Worm (Caenorhabditis elegans): ENCODE results near the gene K07C11.7.
A peak's percentile ranks its signal among the peaks of the same experiment; 100 is the strongest.

Gene K07C11.7

DNA sequence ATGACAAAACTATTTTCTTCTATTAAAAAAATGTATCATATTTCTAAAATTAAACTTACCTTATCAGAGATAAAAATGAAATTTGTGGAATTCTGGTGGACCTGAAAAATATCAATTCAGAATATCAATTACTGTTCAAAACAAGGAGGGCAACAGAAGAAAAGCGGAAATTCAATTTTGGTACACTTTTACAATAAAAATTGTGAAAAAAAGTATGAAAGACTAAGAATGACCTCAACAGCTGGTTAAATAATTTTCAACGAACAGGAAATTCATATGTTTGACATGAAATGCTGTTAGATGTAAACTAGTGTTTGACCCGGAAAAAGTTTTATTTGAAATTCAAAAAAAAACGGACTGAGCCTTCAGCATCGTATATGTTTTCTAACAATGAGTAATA, at the start of gene K07C11.7:
K07C11.7 (minus strand) TSS at position 101 of the 400 bp plus-strand sequence.
- no peak for TF ChIP-seq T22C8.4 (GFP tag; IDR thresholded peaks at IDR 0.05)
- no peak for TF ChIP-seq med-1 (GFP tag; optimal IDR thresholded peaks at IDR 0.05; ENCODE audit: insufficient read depth)
- TF ChIP-seq flt-1 (GFP tag; IDR thresholded peaks at IDR 0.05): no peak
- TF ChIP-seq klf-2 (GFP tag; conservative IDR thresholded peaks at IDR 0.05): no peak
- no peak for TF ChIP-seq ztf-23 (GFP tag; IDR thresholded peaks at IDR 0.05)
- TF ChIP-seq cog-1 (tag; optimal IDR thresholded peaks at IDR 0.05): no peak
- no peak for TF ChIP-seq ref-1 (GFP tag; conservative IDR thresholded peaks at IDR 0.05)
- TF ChIP-seq ztf-29 (GFP tag; IDR thresholded peaks at IDR 0.05): no peak
- TF ChIP-seq tab-1 (GFP tag; IDR thresholded peaks at IDR 0.05): no peak

DNA sequence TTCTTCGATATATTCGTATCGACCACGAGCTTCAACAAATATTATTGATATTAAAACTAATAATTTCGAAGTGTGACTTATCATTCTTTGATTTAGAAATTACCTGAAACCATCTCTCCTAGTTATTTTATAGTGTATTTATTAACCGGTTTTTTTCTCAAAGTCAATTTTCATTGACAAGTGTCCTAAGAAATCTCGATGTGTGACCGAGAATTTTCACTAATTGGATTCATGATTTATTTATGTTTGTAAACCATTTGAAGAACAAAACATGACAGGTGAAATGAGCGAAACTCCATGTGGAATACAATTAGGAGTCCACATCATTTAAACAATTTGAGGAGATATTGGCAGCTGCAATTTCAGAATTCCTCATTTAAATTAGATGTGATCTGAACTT, 49.7 kb upstream of the K07C11.7 start, which contains the start of gene C16D9.8:
C16D9.8 (minus strand) TSS at position 101 of the 400 bp plus-strand sequence.
- no peak for TF ChIP-seq tab-1 (GFP tag; IDR thresholded peaks at IDR 0.05)

ce11 chrV:8262212-8262611, 48.4 kb upstream of the K07C11.7 start:
- TF ChIP-seq ref-1 (GFP tag; conservative IDR thresholded peaks at IDR 0.05): no peak
- TF ChIP-seq med-1 (GFP tag; optimal IDR thresholded peaks at IDR 0.05; ENCODE audit: insufficient read depth): no peak
- TF ChIP-seq ztf-23 (GFP tag; IDR thresholded peaks at IDR 0.05): no peak
- TF ChIP-seq flt-1 (GFP tag; IDR thresholded peaks at IDR 0.05): no peak
- TF ChIP-seq cog-1 (tag; optimal IDR thresholded peaks at IDR 0.05): no peak
- TF ChIP-seq klf-2 (GFP tag; conservative IDR thresholded peaks at IDR 0.05): no peak
- TF ChIP-seq tab-1 (GFP tag; IDR thresholded peaks at IDR 0.05): no peak

DNA sequence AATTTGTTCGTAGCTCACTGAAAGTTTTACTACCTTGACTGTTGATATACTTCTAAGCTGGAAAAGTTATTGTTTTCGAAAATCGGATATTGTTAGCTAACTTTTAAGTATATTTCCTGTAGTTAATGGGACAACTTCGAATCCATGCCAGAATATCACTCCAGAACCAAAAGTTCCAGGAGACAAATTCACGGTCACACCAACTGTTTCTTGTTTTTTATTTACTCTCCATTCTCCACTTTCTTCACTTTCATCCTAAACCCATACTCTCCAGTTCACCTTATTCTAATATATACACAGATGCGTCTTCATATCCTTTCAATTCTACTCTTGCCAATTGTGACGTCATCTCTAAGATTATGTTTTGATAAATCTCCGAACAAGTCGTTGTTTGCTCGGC, 45.2 kb upstream of the K07C11.7 start, which contains the start of gene C16D9.1:
C16D9.1 (plus strand) TSS at position 301 of the 400 bp plus-strand sequence.
- no peak for TF ChIP-seq cog-1 (tag; optimal IDR thresholded peaks at IDR 0.05)
- TF ChIP-seq ztf-29 (GFP tag; IDR thresholded peaks at IDR 0.05): no peak
- TF ChIP-seq tab-1 (GFP tag; IDR thresholded peaks at IDR 0.05): no peak
- no peak for TF ChIP-seq med-1 (GFP tag; optimal IDR thresholded peaks at IDR 0.05; ENCODE audit: insufficient read depth)
- no peak for TF ChIP-seq flt-1 (GFP tag; IDR thresholded peaks at IDR 0.05)
- no peak for TF ChIP-seq T22C8.4 (GFP tag; IDR thresholded peaks at IDR 0.05)
- TF ChIP-seq ref-1 (GFP tag; conservative IDR thresholded peaks at IDR 0.05): no peak
- no peak for TF ChIP-seq klf-2 (GFP tag; conservative IDR thresholded peaks at IDR 0.05)
- TF ChIP-seq ztf-23 (GFP tag; IDR thresholded peaks at IDR 0.05): no peak

DNA sequence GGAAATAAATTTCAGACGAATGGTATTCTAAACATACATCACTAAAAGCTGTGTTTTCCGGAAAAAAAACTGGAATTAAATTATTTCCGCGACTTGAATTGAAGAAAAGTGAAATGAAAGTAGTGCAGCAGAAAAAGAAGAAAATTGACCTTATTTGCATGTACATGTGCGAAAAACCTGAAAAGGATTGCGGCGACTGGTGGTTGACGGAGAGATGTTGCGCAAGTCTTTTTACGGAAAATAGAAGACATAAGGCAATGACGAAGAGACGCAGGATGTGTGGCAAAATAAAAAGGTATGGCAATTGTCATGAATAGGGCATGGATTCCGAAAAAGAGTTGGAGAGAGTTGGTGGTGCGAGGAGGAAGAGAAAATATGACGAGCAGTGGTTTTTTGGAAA, 41.2 kb upstream of the K07C11.7 start:
- no peak for TF ChIP-seq ztf-23 (GFP tag; IDR thresholded peaks at IDR 0.05)
- TF ChIP-seq med-1 (GFP tag; optimal IDR thresholded peaks at IDR 0.05; ENCODE audit: insufficient read depth): no peak
- no peak for TF ChIP-seq klf-2 (GFP tag; conservative IDR thresholded peaks at IDR 0.05)
- TF ChIP-seq ztf-29 (GFP tag; IDR thresholded peaks at IDR 0.05): no peak
- TF ChIP-seq flt-1 (GFP tag; IDR thresholded peaks at IDR 0.05): no peak
- no peak for TF ChIP-seq ref-1 (GFP tag; conservative IDR thresholded peaks at IDR 0.05)
- no peak for TF ChIP-seq tab-1 (GFP tag; IDR thresholded peaks at IDR 0.05)
- no peak for TF ChIP-seq T22C8.4 (GFP tag; IDR thresholded peaks at IDR 0.05)
- TF ChIP-seq cog-1 (tag; optimal IDR thresholded peaks at IDR 0.05): no peak

ce11 chrV:8253946-8254345, 40.2 kb upstream of the K07C11.7 start:
- TF ChIP-seq ztf-23 (GFP tag; IDR thresholded peaks at IDR 0.05) (no peak), med-1 (GFP tag; optimal IDR thresholded peaks at IDR 0.05; ENCODE audit: insufficient read depth) (no peak), flt-1 (GFP tag; IDR thresholded peaks at IDR 0.05) (no peak)

DNA sequence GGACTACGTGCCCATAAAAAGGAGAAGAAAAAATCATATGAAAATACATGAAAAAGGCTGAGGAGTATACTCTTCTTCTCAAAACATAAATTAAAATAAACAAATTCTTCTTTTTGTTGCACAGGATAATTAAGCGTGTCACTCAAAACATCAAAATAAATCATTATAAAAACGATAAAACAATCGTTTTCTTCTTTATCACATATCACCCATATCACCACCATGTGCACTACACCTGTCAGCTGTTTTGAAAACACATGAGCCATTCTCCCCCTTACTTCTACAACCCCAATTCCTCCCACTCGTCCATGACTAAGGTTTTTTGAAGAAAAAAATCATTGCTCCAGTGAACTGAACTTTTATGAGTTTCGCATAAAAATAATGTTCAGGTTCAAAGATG, 38.8 kb upstream of the K07C11.7 start:
- TF ChIP-seq ztf-29 (GFP tag; IDR thresholded peaks at IDR 0.05): no peak
- no peak for TF ChIP-seq cog-1 (tag; optimal IDR thresholded peaks at IDR 0.05)
- no peak for TF ChIP-seq med-1 (GFP tag; optimal IDR thresholded peaks at IDR 0.05; ENCODE audit: insufficient read depth)
- no peak for TF ChIP-seq flt-1 (GFP tag; IDR thresholded peaks at IDR 0.05)

DNA sequence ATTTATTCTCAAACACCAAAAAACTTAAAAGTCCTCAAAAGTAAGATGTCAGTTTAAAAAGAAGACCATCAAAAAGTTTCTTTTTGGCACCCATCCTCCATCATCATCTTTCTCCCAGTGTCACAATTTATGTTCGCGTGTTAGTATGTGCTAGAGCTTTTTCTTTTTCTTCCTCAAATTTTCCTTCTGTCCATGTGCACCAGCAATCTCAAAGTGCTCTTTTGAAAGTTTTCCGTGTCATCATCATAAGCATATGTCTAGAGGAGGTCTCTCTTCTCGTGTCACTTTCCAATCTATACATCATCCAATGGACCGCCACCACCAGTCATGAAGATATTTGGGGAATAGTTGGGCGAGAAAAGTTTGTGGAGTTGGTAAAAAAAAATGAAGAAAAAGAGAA, 37.3 kb upstream of the K07C11.7 start:
- TF ChIP-seq cog-1 (tag; optimal IDR thresholded peaks at IDR 0.05) (no peak), ref-1 (GFP tag; conservative IDR thresholded peaks at IDR 0.05) (no peak), flt-1 (GFP tag; IDR thresholded peaks at IDR 0.05) (no peak), tab-1 (GFP tag; IDR thresholded peaks at IDR 0.05) (no peak), ztf-23 (GFP tag; IDR thresholded peaks at IDR 0.05) (no peak), ztf-29 (GFP tag; IDR thresholded peaks at IDR 0.05) (no peak), klf-2 (GFP tag; conservative IDR thresholded peaks at IDR 0.05) (no peak), T22C8.4 (GFP tag; IDR thresholded peaks at IDR 0.05) (no peak), med-1 (GFP tag; optimal IDR thresholded peaks at IDR 0.05; ENCODE audit: insufficient read depth) (no peak)

DNA sequence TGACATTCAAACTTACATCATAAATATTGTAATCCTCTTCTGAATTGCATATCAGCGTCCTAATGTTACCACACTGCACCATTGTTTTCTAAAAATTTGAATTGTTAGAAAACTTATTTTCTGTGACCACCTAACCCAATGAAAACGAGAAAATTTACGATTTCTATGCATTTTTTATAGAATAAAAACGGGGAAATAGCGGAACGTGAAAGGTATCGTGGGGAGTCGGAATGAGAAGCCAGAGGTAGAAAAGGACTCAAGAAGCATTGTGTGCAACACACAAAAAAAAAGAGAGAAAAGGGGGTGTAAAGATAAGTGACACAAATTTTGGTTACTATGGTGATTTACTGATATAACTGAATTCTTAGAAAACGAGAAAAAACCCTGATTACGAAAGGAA, 36.4 kb upstream of the K07C11.7 start, which contains the start of gene C16D9.6:
C16D9.6 (minus strand) TSS at position 101 of the 400 bp plus-strand sequence.
- TF ChIP-seq ref-1 (GFP tag; conservative IDR thresholded peaks at IDR 0.05) (no peak), med-1 (GFP tag; optimal IDR thresholded peaks at IDR 0.05; ENCODE audit: insufficient read depth) (no peak), T22C8.4 (GFP tag; IDR thresholded peaks at IDR 0.05) (no peak), cog-1 (tag; optimal IDR thresholded peaks at IDR 0.05) (no peak), ztf-23 (GFP tag; IDR thresholded peaks at IDR 0.05) (no peak)

DNA sequence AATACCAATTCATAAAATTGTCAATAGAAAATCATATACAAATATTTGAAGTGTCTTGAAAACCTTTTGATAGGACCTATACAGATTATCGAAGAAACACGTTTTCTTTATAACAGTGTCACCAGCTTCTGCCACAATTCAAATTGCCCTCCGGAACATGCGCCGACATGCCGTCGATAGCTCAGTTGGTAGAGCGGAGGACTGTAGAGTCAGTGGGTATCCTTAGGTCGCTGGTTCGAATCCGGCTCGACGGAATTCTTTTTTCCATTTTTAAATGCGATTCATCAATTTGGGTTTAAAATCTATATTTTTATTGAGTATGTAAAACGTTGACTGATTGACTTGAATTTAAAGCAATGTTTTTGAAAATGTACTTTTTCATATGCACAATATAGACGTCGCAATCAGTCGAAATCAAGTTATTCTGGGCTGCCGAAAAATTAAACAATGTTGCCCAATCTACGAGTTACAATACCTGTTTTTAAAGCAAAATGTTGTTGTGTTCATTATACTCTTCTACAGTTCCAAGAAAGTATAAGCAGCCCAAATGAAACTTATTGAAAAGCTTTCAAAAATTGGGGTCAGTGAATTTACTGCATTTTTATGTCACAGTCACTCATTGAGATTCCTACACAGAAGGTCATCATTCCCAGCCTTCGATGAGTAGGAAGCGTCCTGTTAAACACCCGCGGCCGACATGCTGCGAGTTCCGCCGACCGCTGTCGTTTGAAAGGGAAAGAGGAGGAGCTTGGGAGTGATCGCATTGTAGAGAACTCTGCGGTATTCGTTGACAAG, 33.7 kb upstream of the K07C11.7 start:
- TF ChIP-seq klf-2 (GFP tag; conservative IDR thresholded peaks at IDR 0.05) (no peak), flt-1 (GFP tag; IDR thresholded peaks at IDR 0.05) (0 out of 2 replicates have a peak, but pooled peaks have one; percentile 36)
